Worm (Caenorhabditis elegans) whole organism, L1 larva: ENCODE data around the gene D1054.18.

Experiments used
- aha-1 ChIP-seq: fragments of 150-350 bp; optimal IDR thresholded peaks from 2 replicates; lab custom pipeline; 2014; ENCODE audit warnings: missing biosample characterization, missing genetic modification characterization
- ceh-82 ChIP-seq, 3 experiments: fragments of 150-350 bp in 1 of 3; sonication (generic microtip) in 2 of 3; optimal IDR thresholded peaks; 2 replicates each; lab custom pipeline; 2014 to 2017; ENCODE audit warnings: missing biosample characterization in 3 of 3, missing genetic modification characterization in 3 of 3
- egl-27 ChIP-seq, 2 experiments: fragments of 150-350 bp in 1 of 2; sonication (generic microtip); optimal IDR thresholded peaks; 3 replicates each; lab custom pipeline; 2017 to 2018; ENCODE audit warnings: missing biosample characterization in 2 of 2, missing genetic modification characterization in 2 of 2, missing genetic modification reagents in 2 of 2
- ets-5 ChIP-seq: fragments of 200-800 bp; sonication (Bioruptor generic); IDR thresholded peaks from 2 replicates; pipeline ENCODE4 v1.3.6; 2022; ENCODE audit warnings: missing genetic modification characterization, missing compliant biosample characterization
- fos-1 ChIP-seq: fragments of 150-350 bp; optimal IDR thresholded peaks from 2 replicates; lab custom pipeline; 2014; ENCODE audit warnings: missing biosample characterization, missing genetic modification characterization
- lin-13 ChIP-seq: fragments of 150-350 bp; optimal IDR thresholded peaks from 2 replicates; lab custom pipeline; 2014; ENCODE audit warnings: missing biosample characterization, missing genetic modification reagents, missing genetic modification characterization
- lsy-2 ChIP-seq, 2 experiments: fragments of 150-350 bp; optimal IDR thresholded peaks; 2 replicates each; lab custom pipeline; 2014; ENCODE audit warnings: missing biosample characterization in 2 of 2, missing genetic modification characterization in 2 of 2
- nhr-11 ChIP-seq: fragments of 150-350 bp; optimal IDR thresholded peaks from 2 replicates; lab custom pipeline; 2014; ENCODE audit warnings: missing biosample characterization, missing genetic modification characterization
- nhr-237 ChIP-seq: fragments of 150-350 bp; optimal IDR thresholded peaks from 2 replicates; lab custom pipeline; 2014; ENCODE audit warnings: missing biosample characterization, missing genetic modification characterization
- snpc-4 ChIP-seq: fragments of 150-350 bp; optimal IDR thresholded peaks from 2 replicates; lab custom pipeline; 2014; ENCODE audit warnings: missing biosample characterization, missing genetic modification characterization
- tbx-2 ChIP-seq: sonication (generic microtip); optimal IDR thresholded peaks from 2 replicates; lab custom pipeline; 2016; ENCODE audit warnings: missing genetic modification characterization, missing compliant biosample characterization
- zag-1 ChIP-seq: fragments of 150-350 bp; optimal IDR thresholded peaks from 2 replicates; lab custom pipeline; 2014; ENCODE audit warnings: missing biosample characterization, missing genetic modification characterization
- ztf-11 ChIP-seq, 2 experiments: sonication (generic microtip); optimal IDR thresholded peaks; 2 replicates each; lab custom pipeline; 2016 to 2017; ENCODE audit warnings: missing genetic modification characterization in 2 of 2, missing biosample characterization in 1 of 2, missing compliant biosample characterization in 1 of 2

DNA sequence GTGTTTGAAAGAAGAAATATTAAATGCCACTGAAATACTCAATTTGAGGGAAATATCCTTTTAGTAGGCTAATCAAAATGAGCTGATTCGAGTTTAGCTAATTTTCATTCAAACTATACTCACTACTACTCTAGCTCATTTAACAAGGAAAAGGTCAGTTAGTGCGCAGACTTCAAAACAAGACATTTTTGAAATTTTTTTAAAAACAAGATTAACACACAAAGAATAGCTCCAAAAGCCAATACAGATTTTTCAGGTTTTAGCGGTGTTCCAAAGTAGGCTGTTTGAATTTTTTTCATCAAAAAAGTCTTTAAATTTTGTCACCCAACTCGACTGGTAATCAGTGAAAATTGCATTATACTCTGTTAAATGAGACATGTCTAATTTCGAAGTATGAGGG lies 40.2 kb downstream of the D1054.18 start:
- no peak for TF ChIP-seq snpc-4
- TF ChIP-seq lsy-2 (tag; optimal IDR thresholded peaks at IDR 0.05; lab: Kevin White, UChicago), result no peak
- TF ChIP-seq nhr-237, result no peak
- TF ChIP-seq lin-13, result no peak
- no peak for TF ChIP-seq tbx-2
- no peak for TF ChIP-seq egl-27 (tag; optimal IDR thresholded peaks at IDR 0.05; lab: Kevin White, UChicago)
- no peak for TF ChIP-seq nhr-11 (tag; lab: Kevin White, UChicago)
- no peak for TF ChIP-seq zag-1 (tag; lab: Kevin White, UChicago)
- TF ChIP-seq ceh-82 (tag; optimal IDR thresholded peaks at IDR 0.05; lab: Kevin White, UChicago), result no peak
- TF ChIP-seq ets-5 (GFP tag; lab: Robert Waterston, UW), result no peak
- TF ChIP-seq ztf-11 (tag; optimal IDR thresholded peaks at IDR 0.05; lab: Kevin White, UChicago), result no peak
- TF ChIP-seq fos-1, result no peak
- no peak for TF ChIP-seq aha-1 (tag; lab: Kevin White, UChicago)
